Fruit fly (Drosophila melanogaster): ENCODE measurements around the gene CG7900.

CG7900 gene

dm6 chr3R:8110198-8110642, 16.3 kb downstream of the CG7900 start (continued):
- peak; percentile 58 for TF ChIP-seq pnt (GFP tag; optimal IDR thresholded peaks at IDR 0.05)
- peak; percentile 23 for TF ChIP-seq CG31365 (tag; optimal IDR thresholded peaks at IDR 0.05)
- peak; percentile 75 for TF ChIP-seq CG13424 (tag; optimal IDR thresholded peaks at IDR 0.05)
- no peak for TF ChIP-seq Trl (optimal IDR thresholded peaks at IDR 0.05)
- TF ChIP-seq Trl (GFP tag; optimal IDR thresholded peaks at IDR 0.05), result peak; percentile 58
- 0 out of 2 replicates have a peak, but pooled peaks have one; percentile 31 for TF ChIP-seq bowl (GFP tag; IDR thresholded peaks at IDR 0.05)
- peak; percentile 97 for TF ChIP-seq crol (GFP tag; IDR thresholded peaks at IDR 0.05)
- 0 out of 2 replicates have a peak, but pooled peaks have one; percentile 19 for TF ChIP-seq Bgb (GFP tag; IDR thresholded peaks at IDR 0.05; ENCODE audit: partially characterized antibody)
- peak; percentile 24 for TF ChIP-seq CG2116 (GFP tag; optimal IDR thresholded peaks at IDR 0.05)
- no peak for TF ChIP-seq CG8359 (GFP tag; optimal IDR thresholded peaks at IDR 0.05; ENCODE audit: borderline replicate concordance)
- peak; percentile 56 for TF ChIP-seq CG5245 (GFP tag; optimal IDR thresholded peaks at IDR 0.05)
- no peak for TF ChIP-seq Hr39 (optimal IDR thresholded peaks at IDR 0.05)
- peak; percentile 77 for TF ChIP-seq dysf (GFP tag; IDR thresholded peaks at IDR 0.05)
- TF ChIP-seq ttk (GFP tag; IDR thresholded peaks at IDR 0.05), result peak; percentile 55; the same call in 1 of the 2 replicates
- no peak for TF ChIP-seq otp (GFP tag; IDR thresholded peaks at IDR 0.05)
- TF ChIP-seq slp2 (GFP tag; optimal IDR thresholded peaks at IDR 0.05), result peak; percentile 44
- no peak; the same call in 1 of the 2 replicates for TF ChIP-seq Lim3 (GFP tag; IDR thresholded peaks at IDR 0.05)
- 0 out of 2 replicates have a peak, but pooled peaks have one; percentile 16 for TF ChIP-seq Poxn (GFP tag; IDR thresholded peaks at IDR 0.05)
- TF ChIP-seq fd96Cb (tag; optimal IDR thresholded peaks at IDR 0.05), result peak; percentile 64
- TF ChIP-seq CG12219 (GFP tag; optimal IDR thresholded peaks at IDR 0.05), result peak; percentile 69
- TF ChIP-seq sc (optimal IDR thresholded peaks at IDR 0.05), result no peak
- TF ChIP-seq sc (GFP tag; optimal IDR thresholded peaks at IDR 0.05), result peak; percentile 11
- TF ChIP-seq dpn (GFP tag; optimal IDR thresholded peaks at IDR 0.05), result peak; percentile 59 to 67
- TF ChIP-seq CG12104 (GFP tag; optimal IDR thresholded peaks at IDR 0.05), result peak; percentile 30
- peak; percentile 30 for TF ChIP-seq CG6254 (GFP tag; optimal IDR thresholded peaks at IDR 0.05)
- TF ChIP-seq CG9437 (GFP tag; optimal IDR thresholded peaks at IDR 0.05), result peak; percentile 4
- TF ChIP-seq Dek (tag; optimal IDR thresholded peaks at IDR 0.05), result peak; percentile 32
- TF ChIP-seq shn (GFP tag; optimal IDR thresholded peaks at IDR 0.05), result peak; percentile 28
- peak; percentile 83 for TF ChIP-seq CG18599 (GFP tag; optimal IDR thresholded peaks at IDR 0.05)
- TF ChIP-seq Ptx1 (GFP tag; IDR thresholded peaks at IDR 0.05), result peak; percentile 76
- peak; percentile 66 for TF ChIP-seq tx (GFP tag; optimal IDR thresholded peaks at IDR 0.05)
- peak; percentile 87 for TF ChIP-seq pros (GFP tag; optimal IDR thresholded peaks at IDR 0.05)
- TF ChIP-seq CG15011 (GFP tag; optimal IDR thresholded peaks at IDR 0.05), result no peak
- TF ChIP-seq CG12769 (tag; optimal IDR thresholded peaks at IDR 0.05), result peak; percentile 56
- peak; percentile 71 for TF ChIP-seq CG6813 (GFP tag; optimal IDR thresholded peaks at IDR 0.05)
- TF ChIP-seq Atf3 (GFP tag; optimal IDR thresholded peaks at IDR 0.05), result peak; percentile 43
- TF ChIP-seq Meics (GFP tag; optimal IDR thresholded peaks at IDR 0.05), result peak; percentile 69
- TF ChIP-seq Rx (GFP tag; IDR thresholded peaks at IDR 0.05), result 0 out of 2 replicates have a peak, but pooled peaks have one; percentile 35
- TF ChIP-seq CG7745 (tag; optimal IDR thresholded peaks at IDR 0.05), result no peak
- peak; percentile 54; the same call in 1 of the 2 replicates for TF ChIP-seq CG7372 (GFP tag; IDR thresholded peaks at IDR 0.05)
- TF ChIP-seq CG16815 (GFP tag; optimal IDR thresholded peaks at IDR 0.05), result peak; percentile 32
- peak; percentile 43; the same call in 1 of the 3 replicates for TF ChIP-seq croc (GFP tag; conservative IDR thresholded peaks at IDR 0.05)
- 0 out of 3 replicates have a peak, but pooled peaks have one; percentile 37 for TF ChIP-seq CG11560 (tag; IDR thresholded peaks at IDR 0.05)
- TF ChIP-seq wek (GFP tag; optimal IDR thresholded peaks at IDR 0.05), result no peak
- TF ChIP-seq stc (GFP tag; IDR thresholded peaks at IDR 0.05), result peak; percentile 82
- peak; percentile 40 for TF ChIP-seq NC2β (GFP tag; optimal IDR thresholded peaks at IDR 0.05)
- peak; percentile 69 for TF ChIP-seq Awh (GFP tag; IDR thresholded peaks at IDR 0.05)
- TF ChIP-seq pzg (GFP tag; optimal IDR thresholded peaks at IDR 0.05), result no peak
- TF ChIP-seq CG18476 (GFP tag; optimal IDR thresholded peaks at IDR 0.05), result peak; percentile 7
- no peak for TF ChIP-seq gfzf (GFP tag; optimal IDR thresholded peaks at IDR 0.05)
- peak; percentile 56 for TF ChIP-seq CG4282 (GFP tag; optimal IDR thresholded peaks at IDR 0.05)

Data from whole organism, embryonic.